Worm (Caenorhabditis elegans): ENCODE results near the gene ZC395.4.

DNA sequence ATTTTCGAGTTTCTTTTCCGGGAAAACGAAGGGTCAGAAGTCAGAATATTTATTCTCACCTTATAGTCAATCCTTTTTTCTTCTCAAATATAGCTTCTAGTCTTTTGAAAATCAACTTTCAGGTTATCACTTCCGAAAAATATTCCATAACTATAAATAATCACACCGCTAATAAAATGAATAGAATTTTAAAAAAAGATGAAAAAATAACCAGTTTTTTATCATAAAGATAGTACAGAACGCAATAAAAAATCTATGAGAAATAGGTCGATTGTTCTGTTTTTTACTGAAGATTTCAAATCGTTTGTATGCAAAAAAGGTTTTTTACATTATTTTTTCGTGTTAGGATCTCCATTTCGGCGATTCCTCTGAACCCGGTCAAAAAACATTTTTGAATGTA lies 20.3 kb downstream of the ZC395.4 start:
- TF ChIP-seq pha-4 (tag; optimal IDR thresholded peaks at IDR 0.05) (no peak), sptf-1 (tag; optimal IDR thresholded peaks at IDR 0.05) (no peak), nhr-76 (tag; optimal IDR thresholded peaks at IDR 0.05) (no peak), unc-39 (tag; optimal IDR thresholded peaks at IDR 0.05) (no peak), unc-62 (GFP tag; optimal IDR thresholded peaks at IDR 0.05) (no peak), nhr-12 (tag; optimal IDR thresholded peaks at IDR 0.05) (no peak), nhr-2 (tag; optimal IDR thresholded peaks at IDR 0.05) (no peak)

Data from whole organism, mixed stage, embryonic.